Worm (Caenorhabditis elegans) whole organism, early embryonic: ENCODE measurements around the gene aptf-3.

Source experiments
- B0310.2 ChIP-seq: sonication (generic microtip); optimal IDR thresholded peaks from 2 replicates; lab custom pipeline; 2016; ENCODE audit warnings: mild to moderate bottlenecking, missing genetic modification characterization, missing compliant biosample characterization
- F13C5.2 ChIP-seq: sonication (generic microtip); optimal IDR thresholded peaks from 2 replicates; lab custom pipeline; 2017; ENCODE audit warnings: mild to moderate bottlenecking, missing genetic modification characterization, inconsistent platforms, missing compliant biosample characterization
- ama-1 ChIP-seq: fragments of 150-350 bp; optimal IDR thresholded peaks from 2 replicates; lab custom pipeline; 2014
- ceh-13 ChIP-seq: fragments of 200-800 bp; sonication (Bioruptor generic); optimal IDR thresholded peaks from 2 replicates; lab custom pipeline; 2018; ENCODE audit warnings: mild to moderate bottlenecking, missing genetic modification characterization, missing compliant biosample characterization
- ets-7 ChIP-seq: sonication (generic microtip); optimal IDR thresholded peaks from 2 replicates; lab custom pipeline; 2016; ENCODE audit warnings: missing genotype, missing genetic modification characterization, missing compliant biosample characterization
- flt-1 ChIP-seq: fragments of 200-800 bp; sonication (Bioruptor generic); IDR thresholded peaks from 2 replicates; pipeline ENCODE4 v1.3.6; 2022; ENCODE audit warnings: missing genetic modification characterization, missing compliant biosample characterization
- hnd-1 ChIP-seq: sonication (generic microtip); optimal IDR thresholded peaks from 2 replicates; lab custom pipeline; 2016; ENCODE audit warnings: missing genetic modification characterization, missing compliant biosample characterization
- scrt-1 ChIP-seq: fragments of 200-800 bp; sonication (Bioruptor generic); IDR thresholded peaks from 2 replicates; pipeline ENCODE4 v1.3.6; 2022; ENCODE audit warnings: missing genetic modification characterization, missing compliant biosample characterization

DNA sequence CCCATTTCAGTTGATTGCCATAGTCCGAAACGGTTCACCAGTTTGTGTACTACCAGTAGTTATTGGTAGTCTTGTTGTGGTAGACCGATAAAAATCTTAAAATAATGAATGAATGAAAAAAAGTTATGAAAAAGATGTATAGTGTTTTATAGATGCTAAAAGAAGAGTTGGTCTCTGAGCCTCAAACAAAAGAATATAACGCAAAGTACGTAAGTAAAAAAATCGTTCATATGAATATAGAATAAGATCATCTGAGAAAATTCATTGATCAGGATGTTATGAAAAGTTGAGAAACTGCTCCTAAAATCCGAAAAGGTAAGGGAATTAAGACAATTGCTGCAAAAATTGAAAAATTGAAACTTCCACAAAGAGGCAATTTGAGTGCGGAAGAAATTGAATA lies 23.5 kb downstream of the aptf-3 start, which contains the start of gene chhy-1:
- no peak for TF ChIP-seq hnd-1
- TF ChIP-seq ets-7, result no peak
- no peak for TF ChIP-seq scrt-1 (GFP tag; lab: Robert Waterston, UW)
- no peak for TF ChIP-seq F13C5.2 (tag; lab: Kevin White, UChicago)
- TF ChIP-seq ama-1 (lab: Kevin White, UChicago), result no peak
- TF ChIP-seq ceh-13, result no peak
- no peak for TF ChIP-seq flt-1
- TF ChIP-seq B0310.2 (tag; lab: Kevin White, UChicago), result no peak
